Fruit fly (Drosophila melanogaster): ENCODE data around the gene RabX4.

- TF ChIP-seq psq (optimal IDR thresholded peaks at IDR 0.05): no peak
- no peak for TF ChIP-seq ttk (optimal IDR thresholded peaks at IDR 0.05)
- no peak for TF ChIP-seq Myc (optimal IDR thresholded peaks at IDR 0.05)
- no peak for TF ChIP-seq Sin3A (optimal IDR thresholded peaks at IDR 0.05)
- no peak for TF ChIP-seq h (optimal IDR thresholded peaks at IDR 0.05)
Measured at dm6 chr3R:24787042-24787565, 41.1 kb downstream of the RabX4 start, which contains the start of gene CG5805.

Data from Kc167 (cell line).